Worm (Caenorhabditis elegans) whole organism, L3 larva: Measurements from ENCODE around the gene srt-34.

ENCODE experiments used
- ama-1 ChIP-seq: fragments of 150-350 bp; optimal IDR thresholded peaks from 2 replicates; lab custom pipeline; 2018
- fkh-10 ChIP-seq: sonication (generic microtip); optimal IDR thresholded peaks from 2 replicates; lab custom pipeline; 2017; ENCODE audit warnings: missing biosample characterization, missing genetic modification reagents, missing genetic modification characterization
- fkh-2 ChIP-seq: fragments of 150-350 bp; optimal IDR thresholded peaks from 2 replicates; lab custom pipeline; 2014; ENCODE audit warnings: missing biosample characterization, missing genetic modification reagents, missing genetic modification characterization
- nhr-12 ChIP-seq: fragments of 150-350 bp; optimal IDR thresholded peaks from 2 replicates; lab custom pipeline; 2014; ENCODE audit warnings: missing biosample characterization, missing genetic modification characterization
- snpc-4 ChIP-seq: fragments of 150-350 bp; optimal IDR thresholded peaks from 2 replicates; lab custom pipeline; 2014; ENCODE audit warnings: missing biosample characterization, missing genetic modification characterization
- zag-1 ChIP-seq: fragments of 150-350 bp; optimal IDR thresholded peaks from 2 replicates; lab custom pipeline; 2014; ENCODE audit warnings: missing biosample characterization, missing genetic modification characterization

ce11 chrV:2803258-2803657, 14.8 kb downstream of the srt-34 start:
- TF ChIP-seq fkh-2: no peak
- TF ChIP-seq zag-1 (tag; lab: Kevin White, UChicago): no peak
- no peak for TF ChIP-seq snpc-4 (tag; lab: Kevin White, UChicago)
- no peak for TF ChIP-seq fkh-10 (GFP tag; lab: Kevin White, UChicago)
- TF ChIP-seq nhr-12 (tag; lab: Kevin White, UChicago): no peak
- TF ChIP-seq ama-1 (lab: Kevin White, UChicago): no peak
